Fruit fly (Drosophila melanogaster): ENCODE measurements around the gene crb.

crb gene

DNA sequence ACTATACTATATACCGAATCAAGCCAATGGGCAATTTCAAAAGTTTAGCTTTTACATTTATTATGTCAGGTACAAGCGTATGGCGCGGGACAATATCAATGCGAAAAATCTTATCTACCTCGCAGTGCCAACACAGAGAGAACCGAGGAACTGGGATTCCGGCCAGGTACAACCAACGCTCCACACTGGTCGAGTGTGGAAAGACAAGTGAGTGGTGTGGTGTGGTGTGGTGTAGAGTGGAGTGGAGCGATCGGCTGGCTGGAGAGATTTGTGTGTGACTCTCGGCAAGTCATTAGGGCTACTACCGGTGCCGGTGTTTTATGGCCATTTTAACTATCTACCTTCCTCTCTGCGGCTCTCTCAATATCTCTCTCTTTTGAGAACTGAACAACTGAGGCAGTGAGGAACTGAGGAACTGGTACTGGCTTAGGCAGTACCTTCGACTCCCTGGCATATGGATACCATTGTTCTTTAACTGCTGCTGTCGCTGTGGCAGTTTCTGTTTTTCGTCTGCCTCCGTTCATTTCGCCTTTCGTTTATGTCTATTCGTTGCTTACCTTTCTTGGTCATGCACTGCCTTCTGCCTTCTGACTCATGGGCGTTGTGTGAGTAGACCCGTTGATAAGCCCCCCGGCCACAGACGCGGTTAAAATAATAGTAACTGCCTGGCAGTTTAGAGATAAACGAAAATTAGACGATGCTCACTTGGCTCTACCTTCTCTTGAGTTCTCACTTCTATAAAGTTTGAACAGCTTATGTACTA lies 35.4 kb upstream of the crb start (continued):
- peak; percentile 95 for TF ChIP-seq CG7786 (GFP tag; optimal IDR thresholded peaks at IDR 0.05)
- TF ChIP-seq CG43689 (GFP tag; IDR thresholded peaks at IDR 0.05), result peak; percentile 21; the same call in 1 of the 2 replicates
- peak; percentile 31 for TF ChIP-seq ro (GFP tag; IDR thresholded peaks at IDR 0.05)
- TF ChIP-seq CG15601 (tag; optimal IDR thresholded peaks at IDR 0.05), result peak; percentile 79
- peak; percentile 71 for TF ChIP-seq CG4854 (GFP tag; optimal IDR thresholded peaks at IDR 0.05)
- no peak for TF ChIP-seq B-H2 (GFP tag; optimal IDR thresholded peaks at IDR 0.05)
- TF ChIP-seq maf-S (GFP tag; optimal IDR thresholded peaks at IDR 0.05), result peak; percentile 92
- TF ChIP-seq CG16815 (GFP tag; optimal IDR thresholded peaks at IDR 0.05), result peak; percentile 91
- peak; percentile 91 to 94 for TF ChIP-seq dpn (GFP tag; optimal IDR thresholded peaks at IDR 0.05)
- peak; percentile 93 for TF ChIP-seq Rfx (GFP tag; IDR thresholded peaks at IDR 0.05)
- TF ChIP-seq vfl (GFP tag; optimal IDR thresholded peaks at IDR 0.05), result peak; percentile 87
- peak; percentile 78; the same call in 1 of the 3 replicates for TF ChIP-seq C15 (GFP tag; IDR thresholded peaks at IDR 0.05)
- peak; percentile 73 for TF ChIP-seq Nf-YA (GFP tag; IDR thresholded peaks at IDR 0.05)
- no peak for TF ChIP-seq usp (GFP tag; optimal IDR thresholded peaks at IDR 0.05)
- TF ChIP-seq Usf (GFP tag; optimal IDR thresholded peaks at IDR 0.05), result peak; percentile 92
- TF ChIP-seq gce (GFP tag; IDR thresholded peaks at IDR 0.05), result peak; percentile 85
- TF ChIP-seq TFAM (GFP tag; optimal IDR thresholded peaks at IDR 0.05), result peak; percentile 62
- peak; percentile 82 for TF ChIP-seq ab (GFP tag; optimal IDR thresholded peaks at IDR 0.05)
- TF ChIP-seq CG3995 (GFP tag; optimal IDR thresholded peaks at IDR 0.05), result peak; percentile 69
- peak; percentile 87 for TF ChIP-seq caup (GFP tag; optimal IDR thresholded peaks at IDR 0.05; ENCODE audit: severe bottlenecking)
- peak; percentile 79 for TF ChIP-seq gcm2 (GFP tag; optimal IDR thresholded peaks at IDR 0.05)
- TF ChIP-seq sna (GFP tag; IDR thresholded peaks at IDR 0.05; ENCODE audit: partially characterized antibody), result no peak
- TF ChIP-seq Dad (GFP tag; optimal IDR thresholded peaks at IDR 0.05), result peak; percentile 87
- TF ChIP-seq CG10565 (GFP tag; optimal IDR thresholded peaks at IDR 0.05), result peak; percentile 12
- no peak for TF ChIP-seq crp (GFP tag; optimal IDR thresholded peaks at IDR 0.05)
- TF ChIP-seq org-1 (GFP tag; optimal IDR thresholded peaks at IDR 0.05), result peak; percentile 92
- peak; percentile 76 for TF ChIP-seq Neu2 (GFP tag; optimal IDR thresholded peaks at IDR 0.05; ENCODE audit: borderline replicate concordance)
- peak; percentile 52 for TF ChIP-seq CG10462 (GFP tag; optimal IDR thresholded peaks at IDR 0.05)
- TF ChIP-seq CG1024 (GFP tag; IDR thresholded peaks at IDR 0.05), result peak; percentile 73
- TF ChIP-seq run (tag; optimal IDR thresholded peaks at IDR 0.05), result peak; percentile 73
- no peak for TF ChIP-seq CG14965 (GFP tag; optimal IDR thresholded peaks at IDR 0.05; ENCODE audit: borderline replicate concordance)
- TF ChIP-seq CG3726 (GFP tag; IDR thresholded peaks at IDR 0.05), result peak; percentile 80; the same call in 2 of the 3 replicates
- TF ChIP-seq pan (optimal IDR thresholded peaks at IDR 0.05), result no peak
- peak in 1 of 2 experiments; percentile 90 for TF ChIP-seq pan (GFP tag; optimal IDR thresholded peaks at IDR 0.05 in 1 of 2, IDR thresholded peaks at IDR 0.05 in 1 of 2)
- peak; percentile 89 for TF ChIP-seq oc (tag; optimal IDR thresholded peaks at IDR 0.05)
- TF ChIP-seq dimm (GFP tag; IDR thresholded peaks at IDR 0.05), result peak; percentile 74
- peak; percentile 57 for TF ChIP-seq CG2116 (GFP tag; optimal IDR thresholded peaks at IDR 0.05)
- 0 out of 2 replicates have a peak, but pooled peaks have one; percentile 18 for TF ChIP-seq Gsc (GFP tag; IDR thresholded peaks at IDR 0.05)
- peak; percentile 42 for TF ChIP-seq CG7271 (tag; optimal IDR thresholded peaks at IDR 0.05)
- TF ChIP-seq nmo (GFP tag; optimal IDR thresholded peaks at IDR 0.05), result peak; percentile 89
- peak; percentile 36; the same call in 1 of the 2 replicates for TF ChIP-seq Dref (GFP tag; IDR thresholded peaks at IDR 0.05)
- peak in 1 of 2 experiments; percentile 73 for TF ChIP-seq eve (GFP tag; optimal IDR thresholded peaks at IDR 0.05)
- TF ChIP-seq zfh1 (GFP tag; IDR thresholded peaks at IDR 0.05), result peak; percentile 95
- peak; percentile 74 for TF ChIP-seq Optix (GFP tag; IDR thresholded peaks at IDR 0.05)
- peak; percentile 91 for TF ChIP-seq Chrac-16 (GFP tag; optimal IDR thresholded peaks at IDR 0.05)
- TF ChIP-seq hth (optimal IDR thresholded peaks at IDR 0.05), result no peak
- peak; percentile 75 for TF ChIP-seq CG11398 (GFP tag; optimal IDR thresholded peaks at IDR 0.05)
- peak; percentile 91 for TF ChIP-seq HHEX (GFP tag; optimal IDR thresholded peaks at IDR 0.05)
- peak; percentile 81 for TF ChIP-seq NK7.1 (GFP tag; optimal IDR thresholded peaks at IDR 0.05)
- TF ChIP-seq mirr (GFP tag; optimal IDR thresholded peaks at IDR 0.05), result peak; percentile 22

Measured in whole organism, embryonic.